Fruit fly (Drosophila melanogaster) whole organism, embryonic: ENCODE data around the gene CG7149.
A peak's percentile ranks its signal among the peaks of the same experiment; 100 is the strongest.

Source experiments
- Blimp-1 ChIP-seq: fragments of 200-800 bp; sonication (Bioruptor generic); optimal IDR thresholded peaks from 3 replicates; lab custom pipeline; 2018; ENCODE audit warnings: missing biosample characterization, missing genetic modification characterization, mild to moderate bottlenecking, moderate library complexity, missing genetic modification reagents
- C15 ChIP-seq: fragments of 200-800 bp; sonication (Bioruptor generic); IDR thresholded peaks from 3 replicates; pipeline ENCODE4 v1.3.6; 2022; ENCODE audit warnings: missing biosample characterization, missing genetic modification characterization
- CG1024 ChIP-seq: fragments of 200-800 bp; sonication (Bioruptor generic); IDR thresholded peaks from 2 replicates; pipeline ENCODE4 v1.3.6; 2022; ENCODE audit warnings: missing biosample characterization, missing genetic modification characterization
- CG10267 ChIP-seq: fragments of 200-800 bp; sonication (Bioruptor generic); optimal IDR thresholded peaks from 2 replicates; lab custom pipeline; 2018; ENCODE audit warnings: missing biosample characterization, mild to moderate bottlenecking, missing genetic modification characterization, moderate library complexity
- CG11085 ChIP-seq: fragments of 200-800 bp; sonication (Bioruptor generic); IDR thresholded peaks from 2 replicates; pipeline ENCODE4 v1.3.6; 2022; ENCODE audit warnings: missing biosample characterization, missing genetic modification characterization
- CG13894 ChIP-seq: fragments of 200-800 bp; sonication (Bioruptor generic); optimal IDR thresholded peaks from 3 replicates; lab custom pipeline; 2018; ENCODE audit warnings: missing biosample characterization, mild to moderate bottlenecking, missing genetic modification characterization, moderate library complexity
- CG14050 ChIP-seq: fragments of 200-800 bp; sonication (Bioruptor generic); IDR thresholded peaks from 3 replicates; pipeline ENCODE4 v1.3.6; 2022; ENCODE audit warnings: missing biosample characterization, missing genetic modification characterization
- CG15601 ChIP-seq: fragments of 200-800 bp; sonication (Bioruptor generic); optimal IDR thresholded peaks from 3 replicates; lab custom pipeline; 2019; ENCODE audit warnings: missing biosample characterization, mild to moderate bottlenecking, missing genetic modification characterization, moderate library complexity
- CG15696 ChIP-seq: fragments of 200-800 bp; sonication (Bioruptor generic); optimal IDR thresholded peaks from 2 replicates; lab custom pipeline; 2019; ENCODE audit warnings: missing biosample characterization, mild to moderate bottlenecking, missing genetic modification characterization, moderate library complexity
- CG2120 ChIP-seq: fragments of 200-800 bp; sonication (Bioruptor generic); optimal IDR thresholded peaks from 3 replicates; lab custom pipeline; 2016; ENCODE audit warnings: missing biosample characterization, missing genetic modification characterization
- CG2678 ChIP-seq: fragments of 200-800 bp; sonication (Bioruptor generic); optimal IDR thresholded peaks from 3 replicates; lab custom pipeline; 2019; ENCODE audit warnings: missing biosample characterization, mild to moderate bottlenecking, missing genetic modification characterization, moderate library complexity
- CG30020 ChIP-seq: fragments of 200-800 bp; optimal IDR thresholded peaks from 2 replicates; lab custom pipeline; 2019; ENCODE audit warnings: missing biosample characterization, mild to moderate bottlenecking, missing genetic modification characterization, moderate library complexity
- CG42726 ChIP-seq: fragments of 200-800 bp; sonication (Bioruptor generic); IDR thresholded peaks from 2 replicates; pipeline ENCODE4 v1.3.6; 2022; ENCODE audit warnings: missing biosample characterization, missing genetic modification characterization; ENCODE audit not compliant: partially characterized antibody
- CG4404 ChIP-seq: fragments of 200-800 bp; sonication (Bioruptor generic); IDR thresholded peaks from 2 replicates; pipeline ENCODE4 v1.3.6; 2022; ENCODE audit warnings: missing biosample characterization, missing genetic modification characterization
- CG4820 ChIP-seq: fragments of 200-800 bp; sonication (Bioruptor generic); optimal IDR thresholded peaks from 3 replicates; lab custom pipeline; 2016; ENCODE audit warnings: missing biosample characterization, missing genetic modification characterization
- CG6272 ChIP-seq: fragments of 200-800 bp; sonication (Bioruptor generic); IDR thresholded peaks from 2 replicates; pipeline ENCODE4 v1.3.6; 2022; ENCODE audit warnings: missing biosample characterization, missing genetic modification characterization
- CG6765 ChIP-seq: fragments of 200-800 bp; sonication (Bioruptor generic); optimal IDR thresholded peaks from 3 replicates; lab custom pipeline; 2017; ENCODE audit warnings: missing biosample characterization, mild to moderate bottlenecking, missing genetic modification characterization
- CG7271 ChIP-seq: fragments of 200-800 bp; sonication (Bioruptor generic); optimal IDR thresholded peaks from 2 replicates; lab custom pipeline; 2018; ENCODE audit warnings: missing biosample characterization, mild to moderate bottlenecking, missing genetic modification characterization, moderate library complexity
- CG8089 ChIP-seq: fragments of 200-800 bp; sonication (Bioruptor generic); optimal IDR thresholded peaks from 3 replicates; lab custom pipeline; 2016; ENCODE audit warnings: missing biosample characterization, missing genetic modification characterization
- CG8290 ChIP-seq, 3 experiments: fragments of 200-800 bp; sonication (Bioruptor generic); optimal IDR thresholded peaks; 2 replicates each; lab custom pipeline; 2016 to 2019; ENCODE audit warnings: missing biosample characterization in 3 of 3, missing genetic modification characterization in 3 of 3, mild to moderate bottlenecking in 2 of 3, moderate library complexity in 1 of 3
- CG9876 ChIP-seq: fragments of 200-800 bp; sonication (Bioruptor generic); optimal IDR thresholded peaks from 2 replicates; lab custom pipeline; 2016; ENCODE audit warnings: missing biosample characterization, missing genetic modification characterization
- Doc2 ChIP-seq: fragments of 200-800 bp; sonication (Bioruptor generic); IDR thresholded peaks from 2 replicates; pipeline ENCODE4 v1.3.6; 2022; ENCODE audit warnings: missing biosample characterization, missing genetic modification characterization
- Dref ChIP-seq: fragments of 200-800 bp; sonication (Bioruptor generic); IDR thresholded peaks from 2 replicates; pipeline ENCODE4 v1.3.6; 2022; ENCODE audit warnings: missing biosample characterization, missing genetic modification characterization
- Drgx ChIP-seq: fragments of 200-800 bp; sonication (Bioruptor generic); IDR thresholded peaks from 2 replicates; pipeline ENCODE4 v1.3.6; 2022; ENCODE audit warnings: missing biosample characterization, missing genetic modification characterization
- Fer1 ChIP-seq: fragments of 200-800 bp; sonication (Bioruptor generic); optimal IDR thresholded peaks from 2 replicates; lab custom pipeline; 2017; ENCODE audit warnings: missing biosample characterization, mild to moderate bottlenecking, missing genetic modification characterization
- Hr51 ChIP-seq, 2 experiments: fragments of 200-800 bp; sonication (Bioruptor generic); optimal IDR thresholded peaks; 2 replicates in 1 of 2; 3 replicates in 1 of 2; lab custom pipeline; 2016 to 2018; ENCODE audit warnings: missing biosample characterization in 2 of 2, missing genetic modification characterization in 2 of 2, mild to moderate bottlenecking in 1 of 2, moderate library complexity in 1 of 2
- Kr ChIP-seq: fragments of 200-800 bp; sonication (Bioruptor generic); optimal IDR thresholded peaks from 2 replicates; lab custom pipeline; 2017; ENCODE audit warnings: missing biosample characterization, mild to moderate bottlenecking, missing genetic modification characterization
- Nf-YB ChIP-seq: fragments of 200-800 bp; sonication (Bioruptor generic); optimal IDR thresholded peaks from 3 replicates; lab custom pipeline; 2019; ENCODE audit warnings: missing biosample characterization, mild to moderate bottlenecking, missing genetic modification characterization, moderate library complexity
- Rfx ChIP-seq: fragments of 200-800 bp; sonication (Bioruptor generic); IDR thresholded peaks from 2 replicates; pipeline ENCODE4 v1.3.6; 2022; ENCODE audit warnings: missing biosample characterization, missing genetic modification characterization
- Tbp ChIP-seq: fragments of >200 bp; optimal IDR thresholded peaks from 2 replicates; lab custom pipeline; 2018; ENCODE audit warnings: missing biosample characterization, missing genetic modification characterization
- Usf ChIP-seq: fragments of 200-800 bp; sonication (Bioruptor generic); optimal IDR thresholded peaks from 2 replicates; lab custom pipeline; 2017; ENCODE audit warnings: missing genotype, missing biosample characterization, missing genetic modification characterization
- ab ChIP-seq: fragments of 200-800 bp; sonication (Bioruptor generic); optimal IDR thresholded peaks from 2 replicates; lab custom pipeline; 2016; ENCODE audit warnings: missing biosample characterization, missing genetic modification characterization
- ato ChIP-seq: fragments of 200-800 bp; sonication (Bioruptor generic); IDR thresholded peaks from 2 replicates; pipeline ENCODE4 v1.3.6; 2022; ENCODE audit warnings: missing biosample characterization, missing genetic modification characterization; ENCODE audit not compliant: partially characterized antibody
- chif ChIP-seq, 2 experiments: fragments of 200-800 bp; sonication (Bioruptor generic); optimal IDR thresholded peaks; 3 replicates each; lab custom pipeline; 2016; ENCODE audit warnings: missing biosample characterization in 2 of 2, missing genetic modification characterization in 2 of 2
- chinmo ChIP-seq: fragments of 200-800 bp; sonication (Bioruptor generic); IDR thresholded peaks from 4 replicates; pipeline ENCODE4 v1.3.6; 2022; ENCODE audit warnings: missing biosample characterization, missing genetic modification characterization; ENCODE audit not compliant: partially characterized antibody
- fd64A ChIP-seq: fragments of 200-800 bp; sonication (Bioruptor generic); optimal IDR thresholded peaks from 3 replicates; lab custom pipeline; 2018; ENCODE audit warnings: missing biosample characterization, mild to moderate bottlenecking, missing genetic modification characterization
- gsb ChIP-seq: fragments of 200-800 bp; sonication (Bioruptor generic); IDR thresholded peaks from 2 replicates; pipeline ENCODE4 v1.3.6; 2022; ENCODE audit warnings: missing biosample characterization, missing genetic modification characterization
- gt ChIP-seq: fragments of 200-800 bp; sonication (Bioruptor generic); IDR thresholded peaks from 2 replicates; pipeline ENCODE4 v1.3.6; 2022; ENCODE audit warnings: missing biosample characterization, missing genetic modification characterization
- lov ChIP-seq, 2 experiments: fragments of 200-800 bp in 1 of 2; fragments of >200 bp in 1 of 2; sonication (Bioruptor generic) in 1 of 2; IDR thresholded peaks in 1 of 2; optimal IDR thresholded peaks in 1 of 2; 2 replicates in 1 of 2; 3 replicates in 1 of 2; pipeline versions ENCODE4 v1.3.6 to Lab custom; 2017 to 2022; ENCODE audit warnings: missing biosample characterization in 1 of 2, missing genetic modification characterization in 1 of 2
- mirr ChIP-seq: fragments of 200-800 bp; sonication (Bioruptor generic); optimal IDR thresholded peaks from 3 replicates; lab custom pipeline; 2018; ENCODE audit warnings: missing biosample characterization, mild to moderate bottlenecking, missing genetic modification characterization
- pfk ChIP-seq: fragments of 200-800 bp; sonication (Bioruptor generic); optimal IDR thresholded peaks from 2 replicates; lab custom pipeline; 2018; ENCODE audit warnings: missing biosample characterization, mild to moderate bottlenecking, missing genetic modification characterization, moderate library complexity
- pnt ChIP-seq: fragments of 200-800 bp; sonication (Bioruptor generic); optimal IDR thresholded peaks from 3 replicates; lab custom pipeline; 2016; ENCODE audit warnings: missing biosample characterization, missing genetic modification characterization
- pum ChIP-seq: fragments of 200-800 bp; sonication (Bioruptor generic); optimal IDR thresholded peaks from 2 replicates; lab custom pipeline; 2016; ENCODE audit warnings: missing biosample characterization, missing genetic modification characterization
- rib ChIP-seq: fragments of 200-800 bp; sonication (Bioruptor generic); IDR thresholded peaks from 2 replicates; pipeline ENCODE4 v1.3.6; 2022; ENCODE audit warnings: missing biosample characterization, missing genetic modification characterization
- sim ChIP-seq: fragments of 200-800 bp; sonication (Bioruptor generic); IDR thresholded peaks from 2 replicates; pipeline ENCODE4 v1.3.6; 2022; ENCODE audit warnings: missing biosample characterization, missing genetic modification characterization
- slbo ChIP-seq: fragments of 200-800 bp; sonication (Bioruptor generic); IDR thresholded peaks from 2 replicates; pipeline ENCODE4 v1.3.6; 2022; ENCODE audit warnings: missing biosample characterization, missing genetic modification characterization
- ssp ChIP-seq: fragments of 200-800 bp; sonication (Bioruptor generic); IDR thresholded peaks from 2 replicates; pipeline ENCODE4 v1.3.6; 2022; ENCODE audit warnings: missing biosample characterization, missing genetic modification characterization
- tgo ChIP-seq: fragments of 200-800 bp; sonication (Bioruptor generic); IDR thresholded peaks from 3 replicates; pipeline ENCODE4 v1.3.6; 2022; ENCODE audit warnings: missing biosample characterization, missing genetic modification characterization

CG7149 gene

DNA sequence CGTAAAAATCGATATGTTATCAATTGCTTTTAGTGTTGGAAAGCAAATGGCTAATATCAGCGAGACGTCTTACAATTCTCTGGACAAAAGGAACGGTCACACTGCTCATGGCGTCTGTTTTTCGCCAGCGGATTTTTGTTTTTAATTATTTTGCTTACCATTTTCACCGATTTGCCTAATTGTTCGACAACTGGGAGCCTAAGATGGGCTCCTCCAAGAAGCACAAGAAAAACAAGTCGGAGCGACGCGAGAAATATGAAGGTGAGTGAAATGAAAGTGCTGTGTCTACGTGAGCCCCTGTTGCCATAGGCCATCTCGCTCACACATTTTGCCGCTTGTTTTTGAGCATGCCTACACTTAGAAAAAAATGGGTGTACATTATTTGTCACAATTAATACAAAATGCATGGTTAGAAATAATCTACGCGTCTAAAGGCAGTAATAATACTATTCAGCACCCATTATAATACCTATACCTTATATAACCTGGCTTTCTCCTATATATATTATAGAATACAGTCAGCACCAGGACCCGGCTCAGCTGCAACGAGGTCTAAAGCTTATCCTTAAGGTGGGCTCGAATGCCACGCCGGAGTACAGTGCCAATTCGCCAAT, 7.5 kb downstream of the CG7149 start, which contains the start of gene Brd7-9 (continued):
- no peak for TF ChIP-seq pfk (GFP tag; lab: Kevin White, UChicago)
- peak; percentile 30; the same call in 1 of the 2 replicates for TF ChIP-seq ato
- no peak for TF ChIP-seq CG7271 (tag; lab: Kevin White, UChicago)
- peak; percentile 96 for TF ChIP-seq CG10267 (tag; lab: Kevin White, UChicago)
- peak; percentile 25 to 81 for TF ChIP-seq Hr51 (GFP tag; optimal IDR thresholded peaks at IDR 0.05; lab: Kevin White, UChicago)
- TF ChIP-seq CG15601 (tag; lab: Kevin White, UChicago): peak; percentile 37
- TF ChIP-seq CG4404 (GFP tag; lab: Robert Waterston, UW): peak; percentile 22; the same call in 1 of the 2 replicates
- no peak for TF ChIP-seq mirr (GFP tag; lab: Kevin White, UChicago)
- peak; percentile 57 for TF ChIP-seq CG6765 (GFP tag; lab: Kevin White, UChicago)
- TF ChIP-seq CG4820 (GFP tag; lab: Kevin White, UChicago): peak; percentile 61
- TF ChIP-seq CG1024: 0 out of 2 replicates have a peak, but pooled peaks have one; percentile 28
- TF ChIP-seq CG2678 (tag; lab: Kevin White, UChicago): peak; percentile 73
- peak; percentile 50 for TF ChIP-seq chif (GFP tag; optimal IDR thresholded peaks at IDR 0.05; lab: Kevin White, UChicago)
- peak; percentile 73 for TF ChIP-seq rib (GFP tag; lab: Robert Waterston, UW)
- peak; percentile 67 for TF ChIP-seq sim
- TF ChIP-seq Rfx (GFP tag; lab: Robert Waterston, UW): peak; percentile 87
- peak; percentile 48 for TF ChIP-seq CG8290 (GFP tag; optimal IDR thresholded peaks at IDR 0.05; lab: Kevin White, UChicago)
- peak in 1 of 2 experiments; percentile 87 for TF ChIP-seq CG8290 (tag; optimal IDR thresholded peaks at IDR 0.05; lab: Kevin White, UChicago)
- peak; percentile 57 for TF ChIP-seq fd64A (GFP tag; lab: Kevin White, UChicago)
- peak; percentile 15 for TF ChIP-seq Usf (GFP tag; lab: Kevin White, UChicago)
- no peak for TF ChIP-seq lov (optimal IDR thresholded peaks at IDR 0.05; lab: Kevin White, UChicago)
- peak; percentile 74; the same call in 2 of the 3 replicates for TF ChIP-seq lov (GFP tag; IDR thresholded peaks at IDR 0.05; lab: Robert Waterston, UW)
- TF ChIP-seq pnt (GFP tag; lab: Kevin White, UChicago): peak; percentile 57
- peak; percentile 51 for TF ChIP-seq pum (GFP tag; lab: Kevin White, UChicago)
- peak; percentile 63; the same call in 1 of the 3 replicates for TF ChIP-seq C15 (GFP tag; lab: Robert Waterston, UW)
- peak; percentile 31 for TF ChIP-seq CG30020
- TF ChIP-seq CG11085 (GFP tag; lab: Robert Waterston, UW): peak; percentile 49; the same call in 1 of the 2 replicates
- no peak for TF ChIP-seq CG15696 (tag; lab: Kevin White, UChicago)
- TF ChIP-seq Drgx (GFP tag; lab: Robert Waterston, UW): peak; percentile 87
- peak; percentile 71 for TF ChIP-seq Blimp-1
- no peak for TF ChIP-seq Doc2
- TF ChIP-seq CG2120: peak; percentile 77
- peak; percentile 77 for TF ChIP-seq CG14050 (GFP tag; lab: Robert Waterston, UW)
- TF ChIP-seq Dref (GFP tag; lab: Robert Waterston, UW): peak; percentile 84
- TF ChIP-seq gsb: 0 out of 2 replicates have a peak, but pooled peaks have one; percentile 25
- TF ChIP-seq gt (GFP tag; lab: Robert Waterston, UW): no peak
- peak; percentile 36 for TF ChIP-seq Nf-YB (GFP tag; lab: Kevin White, UChicago)
- TF ChIP-seq CG8089 (GFP tag; lab: Kevin White, UChicago): no peak
- peak; percentile 80 for TF ChIP-seq Fer1
- no peak for TF ChIP-seq ab (GFP tag; lab: Kevin White, UChicago)
- TF ChIP-seq CG6272 (GFP tag; lab: Robert Waterston, UW): no peak
- no peak for TF ChIP-seq CG42726
- no peak for TF ChIP-seq Tbp (GFP tag; lab: Kevin White, UChicago)
- TF ChIP-seq CG9876 (GFP tag; lab: Kevin White, UChicago): no peak
- TF ChIP-seq slbo (GFP tag; lab: Robert Waterston, UW): peak; percentile 82
- TF ChIP-seq chinmo (GFP tag; lab: Robert Waterston, UW): 0 out of 4 replicates have a peak, but pooled peaks have one; percentile 50
- peak; percentile 33; the same call in 1 of the 2 replicates for TF ChIP-seq ssp
- no peak for TF ChIP-seq CG13894 (tag; lab: Kevin White, UChicago)
- TF ChIP-seq tgo (GFP tag; lab: Robert Waterston, UW): peak; percentile 67
- no peak for TF ChIP-seq Kr (GFP tag; lab: Kevin White, UChicago)
